Fruit fly (Drosophila melanogaster) whole organism, prepupa: ENCODE measurements around the gene melt.

ENCODE experiments used
- CG10631 ChIP-seq: fragments of 200-800 bp; sonication (Bioruptor generic); optimal IDR thresholded peaks from 2 replicates; lab custom pipeline; 2016; ENCODE audit warnings: missing biosample characterization, missing genetic modification characterization
- CG10669 ChIP-seq: fragments of 200-800 bp; sonication (Bioruptor generic); optimal IDR thresholded peaks from 3 replicates; lab custom pipeline; 2018; ENCODE audit warnings: missing biosample characterization, mild to moderate bottlenecking, missing genetic modification characterization, moderate library complexity
- CG11294 ChIP-seq: fragments of 200-800 bp; sonication (Bioruptor generic); IDR thresholded peaks from 2 replicates; pipeline ENCODE4 v1.3.6; 2022; ENCODE audit warnings: missing biosample characterization, missing genetic modification characterization
- CG11762 ChIP-seq: fragments of 200-800 bp; sonication (Bioruptor generic); optimal IDR thresholded peaks from 3 replicates; lab custom pipeline; 2016; ENCODE audit warnings: missing biosample characterization, missing genetic modification characterization; ENCODE audit not compliant: insufficient read depth
- CG11902 ChIP-seq: fragments of 200-800 bp; sonication (Bioruptor generic); optimal IDR thresholded peaks from 3 replicates; lab custom pipeline; 2016; ENCODE audit warnings: missing biosample characterization, missing genetic modification characterization
- CG15336 ChIP-seq: fragments of 200-800 bp; sonication (Bioruptor generic); IDR thresholded peaks from 2 replicates; pipeline ENCODE4 v1.3.6; 2022; ENCODE audit warnings: missing biosample characterization, missing genetic modification characterization
- CG1621 ChIP-seq: fragments of 200-800 bp; sonication (Bioruptor generic); optimal IDR thresholded peaks from 3 replicates; lab custom pipeline; 2018; ENCODE audit warnings: missing biosample characterization, mild to moderate bottlenecking, missing genetic modification characterization
- CG16779 ChIP-seq: fragments of 200-800 bp; sonication (Bioruptor generic); optimal IDR thresholded peaks from 3 replicates; lab custom pipeline; 2017; ENCODE audit warnings: missing biosample characterization, mild to moderate bottlenecking, missing genetic modification characterization
- CG3032 ChIP-seq: fragments of 200-800 bp; optimal IDR thresholded peaks from 2 replicates; lab custom pipeline; 2019; ENCODE audit warnings: missing biosample characterization, mild to moderate bottlenecking, missing genetic modification characterization, moderate library complexity
- CG31627 ChIP-seq: fragments of 200-800 bp; sonication (Bioruptor generic); optimal IDR thresholded peaks from 3 replicates; lab custom pipeline; 2016; ENCODE audit warnings: missing biosample characterization, missing genetic modification characterization
- CG32006 ChIP-seq: fragments of 200-800 bp; sonication (Bioruptor generic); optimal IDR thresholded peaks from 3 replicates; lab custom pipeline; 2017; ENCODE audit warnings: missing biosample characterization, mild to moderate bottlenecking, missing genetic modification characterization
- CG3919 ChIP-seq: fragments of 200-800 bp; sonication (Bioruptor generic); optimal IDR thresholded peaks from 3 replicates; lab custom pipeline; 2016; ENCODE audit warnings: missing biosample characterization, missing genetic modification characterization
- CG4318 ChIP-seq: fragments of 200-800 bp; sonication (Bioruptor generic); optimal IDR thresholded peaks from 3 replicates; lab custom pipeline; 2017; ENCODE audit warnings: missing biosample characterization, mild to moderate bottlenecking, missing genetic modification characterization
- CG6276 ChIP-seq: fragments of 200-800 bp; sonication (Bioruptor generic); optimal IDR thresholded peaks from 2 replicates; lab custom pipeline; 2017; ENCODE audit warnings: missing biosample characterization, mild to moderate bottlenecking, missing genetic modification characterization
- CG6792 ChIP-seq: fragments of 200-800 bp; sonication (Bioruptor generic); optimal IDR thresholded peaks from 3 replicates; lab custom pipeline; 2016; ENCODE audit warnings: missing biosample characterization, missing genetic modification characterization
- CG6808 ChIP-seq: fragments of 200-800 bp; sonication (Bioruptor generic); optimal IDR thresholded peaks from 3 replicates; lab custom pipeline; 2017; ENCODE audit warnings: missing biosample characterization, missing genetic modification characterization, mild to moderate bottlenecking, moderate library complexity, missing genetic modification reagents
- CG6854 ChIP-seq: fragments of 200-800 bp; sonication (Bioruptor generic); optimal IDR thresholded peaks from 2 replicates; lab custom pipeline; 2017; ENCODE audit warnings: missing biosample characterization, mild to moderate bottlenecking, missing genetic modification characterization
- CG7368 ChIP-seq: fragments of 200-800 bp; sonication (Bioruptor generic); optimal IDR thresholded peaks from 3 replicates; lab custom pipeline; 2016; ENCODE audit warnings: missing biosample characterization, missing genetic modification characterization
- CG8119 ChIP-seq: fragments of 200-800 bp; sonication (Bioruptor generic); IDR thresholded peaks from 3 replicates; pipeline ENCODE4 v1.3.6; 2022; ENCODE audit warnings: missing biosample characterization, missing genetic modification characterization
- CG8319 ChIP-seq: fragments of 200-800 bp; sonication (Bioruptor generic); optimal IDR thresholded peaks from 3 replicates; lab custom pipeline; 2016; ENCODE audit warnings: missing biosample characterization, missing genetic modification characterization
- CG8632 ChIP-seq: fragments of 200-800 bp; sonication (Bioruptor generic); optimal IDR thresholded peaks from 3 replicates; lab custom pipeline; 2016; ENCODE audit warnings: missing biosample characterization, missing genetic modification characterization
- CG9139 ChIP-seq: fragments of 200-800 bp; sonication (Bioruptor generic); optimal IDR thresholded peaks from 3 replicates; lab custom pipeline; 2017; ENCODE audit warnings: missing biosample characterization, mild to moderate bottlenecking, missing genetic modification characterization
- Eip75B ChIP-seq: fragments of 200-800 bp; sonication (Bioruptor generic); optimal IDR thresholded peaks from 3 replicates; lab custom pipeline; 2016; ENCODE audit warnings: missing biosample characterization, missing genetic modification characterization
- Eip78C ChIP-seq: fragments of 200-800 bp; sonication (Bioruptor generic); peaks from one replicate; lab custom pipeline; 2016; ENCODE audit warnings: missing biosample characterization, missing genetic modification characterization
- Eip93F ChIP-seq: fragments of 200-800 bp; sonication (Bioruptor generic); optimal IDR thresholded peaks from 2 replicates; lab custom pipeline; 2016; ENCODE audit warnings: missing biosample characterization, mild to moderate bottlenecking, missing genetic modification characterization
- Ets96B ChIP-seq: fragments of 200-800 bp; optimal IDR thresholded peaks from 2 replicates; lab custom pipeline; 2019; ENCODE audit warnings: missing biosample characterization, mild to moderate bottlenecking, missing genetic modification characterization, moderate library complexity
- Gug ChIP-seq: fragments of 200-800 bp; sonication (Bioruptor generic); IDR thresholded peaks from 2 replicates; pipeline ENCODE4 v1.3.6; 2022; ENCODE audit warnings: missing biosample characterization, missing genetic modification characterization
- Hr38 ChIP-seq: sonication (Bioruptor generic); optimal IDR thresholded peaks from 2 replicates; lab custom pipeline; 2016; ENCODE audit warnings: missing biosample characterization, missing genetic modification characterization
- Hr39 ChIP-seq: fragments of 200-800 bp; sonication (Bioruptor generic); optimal IDR thresholded peaks from 2 replicates; lab custom pipeline; 2016; ENCODE audit warnings: missing biosample characterization, missing genetic modification characterization
- Hr4 ChIP-seq: fragments of 200-800 bp; sonication (Bioruptor generic); optimal IDR thresholded peaks from 3 replicates; lab custom pipeline; 2016; ENCODE audit warnings: missing biosample characterization, missing genetic modification characterization
- Lpt ChIP-seq: fragments of 200-800 bp; sonication (Bioruptor generic); optimal IDR thresholded peaks from 3 replicates; lab custom pipeline; 2016; ENCODE audit warnings: missing biosample characterization, missing genetic modification characterization
- Met ChIP-seq: fragments of 200-800 bp; sonication (Bioruptor generic); optimal IDR thresholded peaks from 3 replicates; lab custom pipeline; 2016; ENCODE audit warnings: missing biosample characterization, missing genetic modification characterization
- OdsH ChIP-seq: fragments of 200-800 bp; sonication (Bioruptor generic); optimal IDR thresholded peaks from 3 replicates; lab custom pipeline; 2016; ENCODE audit warnings: missing biosample characterization, missing genetic modification characterization
- Smox ChIP-seq: fragments of 200-800 bp; sonication (Bioruptor generic); optimal IDR thresholded peaks from 3 replicates; lab custom pipeline; 2016; ENCODE audit warnings: missing biosample characterization, missing genetic modification characterization
- Sox15 ChIP-seq: fragments of 200-800 bp; sonication (Bioruptor generic); optimal IDR thresholded peaks from 3 replicates; lab custom pipeline; 2016; ENCODE audit warnings: missing biosample characterization, missing genetic modification characterization
- acj6 ChIP-seq: fragments of 200-800 bp; sonication (Bioruptor generic); optimal IDR thresholded peaks from 3 replicates; lab custom pipeline; 2016; ENCODE audit warnings: missing biosample characterization, missing genetic modification characterization
- cyc ChIP-seq: fragments of 200-800 bp; sonication (Bioruptor generic); optimal IDR thresholded peaks from 3 replicates; lab custom pipeline; 2016; ENCODE audit warnings: missing biosample characterization, missing genetic modification characterization
- dac ChIP-seq: fragments of 200-800 bp; sonication (Bioruptor generic); optimal IDR thresholded peaks from 2 replicates; lab custom pipeline; 2017; ENCODE audit warnings: missing biosample characterization, mild to moderate bottlenecking, missing genetic modification characterization
- fd59A ChIP-seq: fragments of 200-800 bp; sonication (Bioruptor generic); optimal IDR thresholded peaks from 2 replicates; lab custom pipeline; 2017; ENCODE audit warnings: missing biosample characterization, mild to moderate bottlenecking, missing genetic modification characterization, missing genetic modification reagents
- fd85E ChIP-seq: fragments of 200-800 bp; sonication (Bioruptor generic); optimal IDR thresholded peaks from 3 replicates; lab custom pipeline; 2016; ENCODE audit warnings: missing biosample characterization, missing genetic modification characterization
- fkh ChIP-seq: fragments of 200-800 bp; sonication (Bioruptor generic); optimal IDR thresholded peaks from 3 replicates; lab custom pipeline; 2017; ENCODE audit warnings: missing biosample characterization, mild to moderate bottlenecking, missing genetic modification characterization, moderate library complexity
- lz ChIP-seq: fragments of 200-800 bp; sonication (Bioruptor generic); optimal IDR thresholded peaks from 3 replicates; lab custom pipeline; 2016; ENCODE audit warnings: missing biosample characterization, missing genetic modification characterization
- net ChIP-seq: fragments of 200-800 bp; sonication (Bioruptor generic); optimal IDR thresholded peaks from 3 replicates; lab custom pipeline; 2016; ENCODE audit warnings: missing biosample characterization, missing genetic modification characterization
- pdm3 ChIP-seq: fragments of 200-800 bp; sonication (Bioruptor generic); optimal IDR thresholded peaks from 3 replicates; lab custom pipeline; 2016; ENCODE audit warnings: missing biosample characterization, missing genetic modification characterization
- salr ChIP-seq, 2 experiments: fragments of 200-800 bp; sonication (Bioruptor generic); optimal IDR thresholded peaks; 3 replicates each; lab custom pipeline; 2016 to 2018; ENCODE audit warnings: missing biosample characterization in 2 of 2, missing genetic modification characterization in 2 of 2, mild to moderate bottlenecking in 1 of 2
- spab ChIP-seq: fragments of 200-800 bp; sonication (Bioruptor generic); optimal IDR thresholded peaks from 2 replicates; lab custom pipeline; 2017; ENCODE audit warnings: missing biosample characterization, mild to moderate bottlenecking, missing genetic modification characterization, missing genetic modification reagents
- ss ChIP-seq, 2 experiments: fragments of 200-800 bp; sonication (Bioruptor generic); optimal IDR thresholded peaks; 2 replicates in 1 of 2; 3 replicates in 1 of 2; lab custom pipeline; 2017 to 2018; ENCODE audit warnings: mild to moderate bottlenecking in 2 of 2, missing biosample characterization in 2 of 2, missing genetic modification characterization in 2 of 2, moderate library complexity in 1 of 2
- svp ChIP-seq: fragments of 200-800 bp; sonication (Bioruptor generic); peaks from one replicate; lab custom pipeline; 2016; ENCODE audit warnings: missing biosample characterization, missing genetic modification characterization
- topi ChIP-seq: fragments of 200-800 bp; sonication (Bioruptor generic); optimal IDR thresholded peaks from 3 replicates; lab custom pipeline; 2016; ENCODE audit warnings: missing biosample characterization, missing genetic modification characterization
- vri ChIP-seq: fragments of 200-800 bp; sonication (Bioruptor generic); optimal IDR thresholded peaks from 3 replicates; lab custom pipeline; 2016; ENCODE audit warnings: missing biosample characterization, mild to moderate bottlenecking, missing genetic modification characterization

Gene melt

DNA sequence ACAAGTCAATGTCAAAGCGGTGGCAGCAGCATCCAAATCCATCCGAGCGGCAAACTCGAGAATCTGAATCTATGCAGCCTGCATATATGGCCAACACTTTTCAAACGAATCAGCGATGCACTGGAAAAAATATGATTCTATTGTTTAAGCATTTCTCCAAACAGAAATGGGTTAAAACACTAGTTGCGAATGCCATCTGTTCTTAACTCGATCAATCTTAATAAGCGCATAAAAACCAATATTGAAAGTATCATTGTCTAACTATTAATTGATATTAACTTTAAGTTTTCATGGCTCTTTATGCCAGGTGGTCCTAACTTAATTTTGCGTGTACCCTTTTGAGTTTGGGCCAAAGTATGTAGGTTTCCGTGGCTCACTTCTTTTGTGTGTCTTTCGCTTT lies 28.6 kb upstream of the melt start:
- peak; percentile 13 for TF ChIP-seq Hr4 (GFP tag; lab: Kevin White, UChicago)
- TF ChIP-seq CG11762 (GFP tag; lab: Kevin White, UChicago) = no peak
- 0 out of 3 replicates have a peak, but pooled peaks have one; percentile 13 for TF ChIP-seq CG8119
- no peak for TF ChIP-seq CG6792 (GFP tag; lab: Kevin White, UChicago)
- peak; percentile 57 for TF ChIP-seq Eip78C (GFP tag; lab: Kevin White, UChicago)
- no peak for TF ChIP-seq CG8632 (GFP tag; lab: Kevin White, UChicago)
- TF ChIP-seq CG32006 (GFP tag; lab: Kevin White, UChicago) = peak; percentile 32

DNA sequence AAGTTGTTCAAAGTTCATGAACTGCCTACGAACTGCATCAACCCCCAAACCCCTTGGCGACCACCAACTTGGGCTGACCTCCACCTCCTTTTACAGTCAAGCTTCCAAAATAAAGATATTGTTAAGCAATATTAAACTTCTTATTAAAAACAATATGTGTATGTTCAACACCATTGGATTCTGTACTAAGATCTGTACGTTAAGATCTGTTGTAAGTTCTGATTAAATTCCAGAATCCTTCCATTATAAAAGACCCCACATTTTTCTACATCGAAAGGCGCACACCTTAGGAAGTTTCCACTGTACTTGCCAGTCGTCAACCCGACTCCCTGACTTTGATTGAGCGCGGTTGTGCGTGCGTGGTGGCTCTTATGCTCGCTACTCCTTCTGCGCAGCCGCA lies 21.3 kb upstream of the melt start:
- TF ChIP-seq CG16779 (no peak), CG10669 (GFP tag; lab: Kevin White, UChicago) (peak; percentile 57), CG32006 (GFP tag; lab: Kevin White, UChicago) (peak; percentile 37), CG11294 (GFP tag; lab: Robert Waterston, UW) (no peak), CG6276 (GFP tag; lab: Kevin White, UChicago) (no peak), spab (GFP tag; lab: Kevin White, UChicago) (peak; percentile 59), Hr39 (GFP tag; lab: Kevin White, UChicago) (peak; percentile 56), CG8319 (GFP tag; lab: Kevin White, UChicago) (peak; percentile 12), dac (GFP tag; lab: Kevin White, UChicago) (no peak), CG1621 (tag; lab: Kevin White, UChicago) (peak; percentile 63), fd85E (GFP tag; lab: Kevin White, UChicago) (no peak), CG31627 (GFP tag; lab: Kevin White, UChicago) (peak; percentile 49), CG6792 (GFP tag; lab: Kevin White, UChicago) (peak; percentile 37), Eip93F (no peak), Sox15 (no peak), salr (GFP tag; optimal IDR thresholded peaks at IDR 0.05; lab: Kevin White, UChicago) (no peak), Gug (GFP tag; lab: Robert Waterston, UW) (no peak), ss (GFP tag; optimal IDR thresholded peaks at IDR 0.05; lab: Kevin White, UChicago) (peak; percentile 73 to 84), Hr38 (GFP tag; lab: Kevin White, UChicago) (no peak), CG15336 (0 out of 2 replicates have a peak, but pooled peaks have one; percentile 31), Met (GFP tag; lab: Kevin White, UChicago) (peak; percentile 75), acj6 (peak; percentile 41), CG4318 (GFP tag; lab: Kevin White, UChicago) (no peak), OdsH (GFP tag; lab: Kevin White, UChicago) (peak; percentile 17), CG10631 (GFP tag; lab: Kevin White, UChicago) (peak; percentile 43), CG8119 (no peak; the same call in 2 of the 3 replicates), CG3032 (tag; lab: Kevin White, UChicago) (peak; percentile 64), vri (GFP tag; lab: Kevin White, UChicago) (peak; percentile 4), CG3919 (GFP tag; lab: Kevin White, UChicago) (peak; percentile 53), svp (GFP tag; lab: Kevin White, UChicago) (peak; percentile 93), Smox (GFP tag; lab: Kevin White, UChicago) (peak; percentile 47), topi (GFP tag; lab: Kevin White, UChicago) (peak; percentile 68), CG6808 (GFP tag; lab: Kevin White, UChicago) (peak; percentile 71), pdm3 (GFP tag; lab: Kevin White, UChicago) (peak; percentile 56), fd59A (GFP tag; lab: Kevin White, UChicago) (peak; percentile 55), CG9139 (GFP tag; lab: Kevin White, UChicago) (peak; percentile 13), lz (GFP tag; lab: Kevin White, UChicago) (peak; percentile 50), fkh (GFP tag; lab: Kevin White, UChicago) (no peak), Eip75B (peak; percentile 62), CG7368 (GFP tag; lab: Kevin White, UChicago) (peak; percentile 45), Ets96B (tag; lab: Kevin White, UChicago) (peak; percentile 64), CG11902 (peak; percentile 26), net (GFP tag; lab: Kevin White, UChicago) (peak; percentile 9), CG6854 (GFP tag; lab: Kevin White, UChicago) (no peak), Lpt (GFP tag; lab: Kevin White, UChicago) (no peak), CG8632 (GFP tag; lab: Kevin White, UChicago) (peak; percentile 40), cyc (GFP tag; lab: Kevin White, UChicago) (peak; percentile 41)
